Fruit fly (Drosophila melanogaster) whole organism, embryonic: Measurements from ENCODE around the gene Tsp29Fb.
A peak's percentile ranks its signal among the peaks of the same experiment; 100 is the strongest.

Experiments used
- Aef1 ChIP-seq: fragments of 200-800 bp; sonication (Bioruptor generic); IDR thresholded peaks from 3 replicates; pipeline ENCODE4 v1.3.6; 2022; ENCODE audit warnings: missing biosample characterization, missing genetic modification characterization
- B-H1 ChIP-seq: fragments of 200-800 bp; sonication (Bioruptor generic); IDR thresholded peaks from 3 replicates; pipeline ENCODE4 v1.3.6; 2022; ENCODE audit warnings: missing biosample characterization, missing genetic modification characterization
- BtbVII ChIP-seq: fragments of 200-800 bp; sonication (Bioruptor generic); optimal IDR thresholded peaks from 3 replicates; lab custom pipeline; 2017; ENCODE audit warnings: missing biosample characterization, mild to moderate bottlenecking, missing genetic modification characterization
- Bteb2 ChIP-seq: fragments of 200-800 bp; sonication (Bioruptor generic); optimal IDR thresholded peaks from 2 replicates; lab custom pipeline; 2016; ENCODE audit warnings: missing biosample characterization, missing genetic modification characterization
- CG10543 ChIP-seq: fragments of 200-800 bp; sonication (Bioruptor generic); optimal IDR thresholded peaks from 3 replicates; lab custom pipeline; 2017; ENCODE audit warnings: missing biosample characterization, mild to moderate bottlenecking, missing genetic modification characterization, moderate library complexity
- CG10565 ChIP-seq: fragments of 200-800 bp; sonication (Bioruptor generic); optimal IDR thresholded peaks from 3 replicates; lab custom pipeline; 2016; ENCODE audit warnings: missing biosample characterization, mild to moderate bottlenecking, missing genetic modification characterization
- CG11695 ChIP-seq: fragments of 200-800 bp; sonication (Bioruptor generic); IDR thresholded peaks from 3 replicates; pipeline ENCODE4 v1.3.6; 2022; ENCODE audit warnings: missing biosample characterization, missing genetic modification characterization
- CG12219 ChIP-seq: fragments of 200-800 bp; sonication (Bioruptor generic); optimal IDR thresholded peaks from 3 replicates; lab custom pipeline; 2018; ENCODE audit warnings: missing biosample characterization, mild to moderate bottlenecking, missing genetic modification characterization
- CG13775 ChIP-seq: fragments of 200-800 bp; sonication (Bioruptor generic); optimal IDR thresholded peaks from 3 replicates; lab custom pipeline; 2017; ENCODE audit warnings: missing biosample characterization, mild to moderate bottlenecking, missing genetic modification characterization
- CG15514 ChIP-seq: fragments of 200-800 bp; sonication (Bioruptor generic); optimal IDR thresholded peaks from 3 replicates; lab custom pipeline; 2017; ENCODE audit warnings: missing biosample characterization, missing genetic modification characterization, mild to moderate bottlenecking, moderate library complexity, missing genetic modification reagents
- CG17568 ChIP-seq: fragments of 200-800 bp; sonication (Bioruptor generic); optimal IDR thresholded peaks from 2 replicates; lab custom pipeline; 2018; ENCODE audit warnings: missing biosample characterization, mild to moderate bottlenecking, missing genetic modification characterization, moderate library complexity
- CG17912 ChIP-seq: fragments of 200-800 bp; sonication (Bioruptor generic); optimal IDR thresholded peaks from 2 replicates; lab custom pipeline; 2018; ENCODE audit warnings: missing biosample characterization, mild to moderate bottlenecking, missing genetic modification characterization
- CG2120 ChIP-seq: fragments of 200-800 bp; sonication (Bioruptor generic); optimal IDR thresholded peaks from 3 replicates; lab custom pipeline; 2016; ENCODE audit warnings: missing biosample characterization, missing genetic modification characterization
- CG31224 ChIP-seq: fragments of 200-800 bp; sonication (Bioruptor generic); IDR thresholded peaks from 2 replicates; pipeline ENCODE4 v1.3.6; 2022; ENCODE audit warnings: missing biosample characterization, missing genetic modification characterization
- CG33557 ChIP-seq: fragments of 200-800 bp; sonication (Bioruptor generic); optimal IDR thresholded peaks from 2 replicates; lab custom pipeline; 2019; ENCODE audit warnings: missing biosample characterization, mild to moderate bottlenecking, missing genetic modification characterization, moderate library complexity
- CG4730 ChIP-seq: fragments of 200-800 bp; sonication (Bioruptor generic); IDR thresholded peaks from 2 replicates; pipeline ENCODE4 v1.3.6; 2022; ENCODE audit warnings: missing biosample characterization, missing genetic modification characterization
- CG6689 ChIP-seq: fragments of 200-800 bp; sonication (Bioruptor generic); IDR thresholded peaks from 2 replicates; pipeline ENCODE4 v1.3.6; 2022; ENCODE audit warnings: missing biosample characterization, missing genetic modification characterization
- CG7372 ChIP-seq: fragments of 200-800 bp; sonication (Bioruptor generic); IDR thresholded peaks from 2 replicates; pipeline ENCODE4 v1.3.6; 2022; ENCODE audit warnings: missing biosample characterization, missing genetic modification characterization
- CG9727 ChIP-seq: fragments of 200-800 bp; sonication (Bioruptor generic); optimal IDR thresholded peaks from 3 replicates; lab custom pipeline; 2017; ENCODE audit warnings: missing biosample characterization, mild to moderate bottlenecking, missing genetic modification characterization
- D19B ChIP-seq: fragments of 200-800 bp; sonication (Bioruptor generic); optimal IDR thresholded peaks from 2 replicates; lab custom pipeline; 2017; ENCODE audit warnings: missing biosample characterization, mild to moderate bottlenecking, missing genetic modification characterization
- E2f2 ChIP-seq: fragments of 200-800 bp; sonication (Bioruptor generic); IDR thresholded peaks from 2 replicates; pipeline ENCODE4 v1.3.6; 2022; ENCODE audit warnings: missing biosample characterization, missing genetic modification characterization
- Eip74EF ChIP-seq, 2 experiments: fragments of 200-800 bp in 1 of 2; fragments of >200 bp in 1 of 2; sonication (Bioruptor generic) in 1 of 2; optimal IDR thresholded peaks; 2 replicates each; lab custom pipeline; 2017 to 2019; ENCODE audit warnings: missing biosample characterization in 2 of 2, missing genetic modification characterization in 2 of 2, mild to moderate bottlenecking in 1 of 2, moderate library complexity in 1 of 2
- Fer1 ChIP-seq: fragments of 200-800 bp; sonication (Bioruptor generic); optimal IDR thresholded peaks from 2 replicates; lab custom pipeline; 2017; ENCODE audit warnings: missing biosample characterization, mild to moderate bottlenecking, missing genetic modification characterization
- Fer2 ChIP-seq: fragments of 200-800 bp; sonication (Bioruptor generic); optimal IDR thresholded peaks from 2 replicates; lab custom pipeline; 2018; ENCODE audit warnings: missing biosample characterization, mild to moderate bottlenecking, missing genetic modification characterization, moderate library complexity
- Hmr ChIP-seq: fragments of 200-800 bp; sonication (Bioruptor generic); optimal IDR thresholded peaks from 3 replicates; lab custom pipeline; 2017; ENCODE audit warnings: mild to moderate bottlenecking, missing biosample characterization, missing genetic modification reagents, missing genetic modification characterization
- Mrtf ChIP-seq: fragments of 200-800 bp; sonication (Bioruptor generic); IDR thresholded peaks from 3 replicates; pipeline ENCODE4 v1.3.6; 2022; ENCODE audit warnings: missing biosample characterization, missing genetic modification characterization
- Ptx1 ChIP-seq: fragments of 200-800 bp; sonication (Bioruptor generic); IDR thresholded peaks from 2 replicates; pipeline ENCODE4 v1.3.6; 2022; ENCODE audit warnings: missing biosample characterization, missing genetic modification characterization
- Rfx ChIP-seq: fragments of 200-800 bp; sonication (Bioruptor generic); IDR thresholded peaks from 2 replicates; pipeline ENCODE4 v1.3.6; 2022; ENCODE audit warnings: missing biosample characterization, missing genetic modification characterization
- Side ChIP-seq: fragments of 200-800 bp; sonication (Bioruptor generic); optimal IDR thresholded peaks from 2 replicates; lab custom pipeline; 2016; ENCODE audit warnings: missing biosample characterization, missing genetic modification characterization
- Taf1 ChIP-seq: fragments of 200-800 bp; sonication (Bioruptor generic); IDR thresholded peaks from 2 replicates; pipeline ENCODE4 v1.3.6; 2022; ENCODE audit warnings: missing biosample characterization, missing genetic modification characterization
- Vsx1 ChIP-seq: fragments of 200-800 bp; sonication (Bioruptor generic); optimal IDR thresholded peaks from 2 replicates; lab custom pipeline; 2017; ENCODE audit warnings: missing biosample characterization, mild to moderate bottlenecking, missing genetic modification characterization, missing genetic modification reagents
- ash1 ChIP-seq: fragments of 200-800 bp; sonication (Bioruptor generic); optimal IDR thresholded peaks from 2 replicates; lab custom pipeline; 2018; ENCODE audit warnings: missing biosample characterization, mild to moderate bottlenecking, missing genetic modification characterization
- az2 ChIP-seq: fragments of 200-800 bp; sonication (Bioruptor generic); optimal IDR thresholded peaks from 3 replicates; lab custom pipeline; 2016; ENCODE audit warnings: missing biosample characterization, missing genetic modification characterization
- br ChIP-seq: fragments of >200 bp; optimal IDR thresholded peaks from 2 replicates; lab custom pipeline; 2017
- chinmo ChIP-seq: fragments of 200-800 bp; sonication (Bioruptor generic); IDR thresholded peaks from 4 replicates; pipeline ENCODE4 v1.3.6; 2022; ENCODE audit warnings: missing biosample characterization, missing genetic modification characterization; ENCODE audit not compliant: partially characterized antibody
- disco-r ChIP-seq: fragments of 200-800 bp; sonication (Bioruptor generic); optimal IDR thresholded peaks from 2 replicates; lab custom pipeline; 2016; ENCODE audit warnings: missing biosample characterization, missing genetic modification characterization
- exex ChIP-seq: fragments of 200-800 bp; sonication (Bioruptor generic); optimal IDR thresholded peaks from 4 replicates; lab custom pipeline; 2018; ENCODE audit warnings: missing biosample characterization, mild to moderate bottlenecking, missing genetic modification characterization, moderate library complexity
- fd102C ChIP-seq: fragments of 200-800 bp; sonication (Bioruptor generic); optimal IDR thresholded peaks from 2 replicates; lab custom pipeline; 2018; ENCODE audit warnings: missing biosample characterization, mild to moderate bottlenecking, missing genetic modification characterization, moderate library complexity
- fd3F ChIP-seq: fragments of 200-800 bp; sonication (Bioruptor generic); optimal IDR thresholded peaks from 2 replicates; lab custom pipeline; 2018; ENCODE audit warnings: missing biosample characterization, mild to moderate bottlenecking, missing genetic modification characterization, moderate library complexity
- ftz-f1 ChIP-seq: fragments of 200-800 bp; sonication (Bioruptor generic); optimal IDR thresholded peaks from 2 replicates; lab custom pipeline; 2016; ENCODE audit warnings: missing biosample characterization, missing genetic modification characterization
- gsb-n ChIP-seq: fragments of 200-800 bp; sonication (Bioruptor generic); optimal IDR thresholded peaks from 3 replicates; lab custom pipeline; 2018; ENCODE audit warnings: missing biosample characterization, mild to moderate bottlenecking, missing genetic modification characterization
- hb ChIP-seq: fragments of 200-800 bp; sonication (Bioruptor generic); IDR thresholded peaks from 3 replicates; pipeline ENCODE4 v1.3.6; 2022; ENCODE audit warnings: missing biosample characterization, missing genetic modification characterization; ENCODE audit not compliant: partially characterized antibody
- knrl ChIP-seq: fragments of 200-800 bp; sonication (Bioruptor generic); IDR thresholded peaks from 3 replicates; pipeline ENCODE4 v1.3.6; 2022; ENCODE audit warnings: missing biosample characterization, missing genetic modification characterization; ENCODE audit not compliant: partially characterized antibody
- lilli ChIP-seq: fragments of 200-800 bp; sonication (Bioruptor generic); optimal IDR thresholded peaks from 3 replicates; lab custom pipeline; 2016; ENCODE audit warnings: missing biosample characterization, missing genetic modification characterization
- pfk ChIP-seq: fragments of 200-800 bp; sonication (Bioruptor generic); optimal IDR thresholded peaks from 2 replicates; lab custom pipeline; 2018; ENCODE audit warnings: missing biosample characterization, mild to moderate bottlenecking, missing genetic modification characterization, moderate library complexity
- sens ChIP-seq: fragments of 200-800 bp; sonication (Bioruptor generic); peaks from one replicate; lab custom pipeline; 2016; ENCODE audit warnings: missing biosample characterization, missing genetic modification characterization
- tll ChIP-seq, 2 experiments: fragments of 200-800 bp in 1 of 2; fragments of >200 bp in 1 of 2; sonication (Bioruptor generic) in 1 of 2; optimal IDR thresholded peaks; 2 replicates each; lab custom pipeline; 2017 to 2019; ENCODE audit warnings: missing biosample characterization in 2 of 2, missing genetic modification characterization in 2 of 2, mild to moderate bottlenecking in 1 of 2, moderate library complexity in 1 of 2
- unc-4 ChIP-seq: fragments of 200-800 bp; sonication (Bioruptor generic); IDR thresholded peaks from 2 replicates; pipeline ENCODE4 v1.3.6; 2022; ENCODE audit warnings: missing biosample characterization, missing genetic modification characterization; ENCODE audit not compliant: partially characterized antibody

The Tsp29Fb gene

DNA sequence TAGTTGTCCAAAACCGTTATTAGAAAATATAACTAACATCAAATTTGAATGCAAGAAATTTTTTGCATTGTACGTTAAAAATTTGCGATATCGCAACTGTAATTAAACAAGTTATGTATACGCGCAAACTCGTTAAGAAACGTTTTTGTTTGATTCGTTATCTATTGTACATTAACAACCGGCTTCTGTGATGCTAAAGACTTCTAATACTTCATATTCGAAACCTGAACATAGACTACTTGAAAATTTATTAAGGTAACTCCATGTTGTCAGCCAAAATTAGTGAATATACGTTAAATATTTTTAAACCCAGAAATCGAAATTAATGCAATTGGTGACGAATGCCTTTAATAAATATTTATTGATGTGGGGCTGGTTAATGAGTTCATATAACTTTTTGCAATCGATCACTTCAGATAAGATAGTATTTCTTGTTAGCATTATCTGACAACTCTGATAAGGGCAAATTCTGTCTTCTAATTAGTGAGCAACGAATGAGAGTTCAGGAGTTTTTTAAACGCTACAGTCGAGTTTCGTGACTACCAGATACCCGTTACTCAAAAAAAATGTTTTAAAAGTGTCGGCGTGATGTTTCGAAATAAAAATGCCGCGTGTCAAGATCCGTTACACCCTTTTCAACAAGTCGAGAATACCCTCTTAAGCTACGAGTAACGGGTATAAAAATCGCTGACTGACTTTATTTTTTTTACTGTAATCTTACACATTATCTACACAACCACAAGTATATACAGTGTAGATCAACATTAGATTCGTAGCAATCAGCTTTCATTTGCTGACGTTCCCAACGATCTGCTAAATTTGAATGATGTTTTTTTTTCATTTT is 15.2 kb downstream of the Tsp29Fb start (continued):
- no peak for TF ChIP-seq Vsx1
- TF ChIP-seq chinmo = no peak
- no peak for TF ChIP-seq CG33557 (GFP tag; lab: Kevin White, UChicago)
- TF ChIP-seq CG10543 (GFP tag; lab: Kevin White, UChicago) = no peak
- TF ChIP-seq CG2120 (GFP tag; lab: Kevin White, UChicago) = peak; percentile 72
- peak; percentile 58 for TF ChIP-seq E2f2
- TF ChIP-seq ash1 (GFP tag; lab: Kevin White, UChicago) = no peak
- TF ChIP-seq unc-4 (GFP tag; lab: Robert Waterston, UW) = no peak
- TF ChIP-seq gsb-n (tag; lab: Kevin White, UChicago) = no peak
- TF ChIP-seq Fer2 = no peak
- TF ChIP-seq Bteb2 (GFP tag; lab: Kevin White, UChicago) = no peak
- no peak; the same call in 2 of the 3 replicates for TF ChIP-seq hb (GFP tag; lab: Robert Waterston, UW)
- TF ChIP-seq az2 = peak; percentile 15
- TF ChIP-seq CG12219 (GFP tag; lab: Kevin White, UChicago) = peak; percentile 30
- peak; percentile 46 for TF ChIP-seq Side
- TF ChIP-seq Aef1 = peak; percentile 44; the same call in 2 of the 3 replicates
- no peak for TF ChIP-seq Taf1
- TF ChIP-seq Rfx (GFP tag; lab: Robert Waterston, UW) = peak; percentile 71
- TF ChIP-seq exex (tag; lab: Kevin White, UChicago) = peak; percentile 97
- 0 out of 2 replicates have a peak, but pooled peaks have one; percentile 26 for TF ChIP-seq CG4730 (GFP tag; lab: Robert Waterston, UW)
- TF ChIP-seq Hmr (GFP tag; lab: Kevin White, UChicago) = peak; percentile 54
- no peak for TF ChIP-seq fd3F
- no peak for TF ChIP-seq ftz-f1 (GFP tag; lab: Kevin White, UChicago)
- TF ChIP-seq lilli (GFP tag; lab: Kevin White, UChicago) = peak; percentile 68
- peak; percentile 11 for TF ChIP-seq BtbVII (GFP tag; lab: Kevin White, UChicago)
- no peak for TF ChIP-seq CG17912
- TF ChIP-seq sens (GFP tag; lab: Kevin White, UChicago) = peak; percentile 86
- no peak; the same call in 2 of the 3 replicates for TF ChIP-seq knrl
- TF ChIP-seq CG9727 (GFP tag; lab: Kevin White, UChicago) = peak; percentile 36
- no peak for TF ChIP-seq CG17568 (GFP tag; lab: Kevin White, UChicago)
- 0 out of 2 replicates have a peak, but pooled peaks have one; percentile 36 for TF ChIP-seq CG31224 (GFP tag; lab: Robert Waterston, UW)
- no peak for TF ChIP-seq disco-r (GFP tag; lab: Kevin White, UChicago)
- TF ChIP-seq Fer1 (GFP tag; lab: Kevin White, UChicago) = peak; percentile 33
- peak; percentile 33; the same call in 1 of the 3 replicates for TF ChIP-seq B-H1
- TF ChIP-seq CG13775 (GFP tag; lab: Kevin White, UChicago) = peak; percentile 16
- TF ChIP-seq fd102C (GFP tag; lab: Kevin White, UChicago) = no peak
- TF ChIP-seq br = no peak
- TF ChIP-seq CG6689 (GFP tag; lab: Robert Waterston, UW) = no peak
- peak in 1 of 2 experiments; percentile 26 for TF ChIP-seq tll (GFP tag; optimal IDR thresholded peaks at IDR 0.05; lab: Kevin White, UChicago)
- TF ChIP-seq pfk (GFP tag; lab: Kevin White, UChicago) = no peak
- peak; percentile 89 for TF ChIP-seq D19B (GFP tag; lab: Kevin White, UChicago)
- TF ChIP-seq CG7372 (GFP tag; lab: Robert Waterston, UW) = no peak; the same call in 1 of the 2 replicates
- peak; percentile 39 for TF ChIP-seq CG15514 (GFP tag; lab: Kevin White, UChicago)
- TF ChIP-seq Ptx1 (GFP tag; lab: Robert Waterston, UW) = peak; percentile 58
- no peak for TF ChIP-seq Eip74EF (GFP tag; optimal IDR thresholded peaks at IDR 0.05; lab: Kevin White, UChicago)
- TF ChIP-seq CG11695 = 0 out of 3 replicates have a peak, but pooled peaks have one; percentile 33
- peak; percentile 49; the same call in 1 of the 3 replicates for TF ChIP-seq Mrtf (GFP tag; lab: Robert Waterston, UW)
- TF ChIP-seq CG10565 (GFP tag; lab: Kevin White, UChicago) = no peak
